Worm (Caenorhabditis elegans) whole organism, early embryonic: Measurements from ENCODE around the gene vdac-1.

ENCODE experiments used
- B0310.2 ChIP-seq: sonication (generic microtip); optimal IDR thresholded peaks from 2 replicates; lab custom pipeline; 2016; ENCODE audit warnings: mild to moderate bottlenecking, missing genetic modification characterization, missing compliant biosample characterization
- F13C5.2 ChIP-seq: sonication (generic microtip); optimal IDR thresholded peaks from 2 replicates; lab custom pipeline; 2017; ENCODE audit warnings: mild to moderate bottlenecking, missing genetic modification characterization, inconsistent platforms, missing compliant biosample characterization
- ama-1 ChIP-seq: fragments of 150-350 bp; optimal IDR thresholded peaks from 2 replicates; lab custom pipeline; 2014
- ceh-13 ChIP-seq: fragments of 200-800 bp; sonication (Bioruptor generic); optimal IDR thresholded peaks from 2 replicates; lab custom pipeline; 2018; ENCODE audit warnings: mild to moderate bottlenecking, missing genetic modification characterization, missing compliant biosample characterization
- ets-7 ChIP-seq: sonication (generic microtip); optimal IDR thresholded peaks from 2 replicates; lab custom pipeline; 2016; ENCODE audit warnings: missing genotype, missing genetic modification characterization, missing compliant biosample characterization
- flt-1 ChIP-seq: fragments of 200-800 bp; sonication (Bioruptor generic); IDR thresholded peaks from 2 replicates; pipeline ENCODE4 v1.3.6; 2022; ENCODE audit warnings: missing genetic modification characterization, missing compliant biosample characterization
- hmbx-1 ChIP-seq: sonication (generic microtip); optimal IDR thresholded peaks from 2 replicates; lab custom pipeline; 2016; ENCODE audit warnings: mild to moderate bottlenecking, missing genetic modification characterization, missing compliant biosample characterization
- hmg-4 ChIP-seq: fragments of 200-800 bp; sonication (Bioruptor generic); optimal IDR thresholded peaks from 2 replicates; lab custom pipeline; 2018; ENCODE audit warnings: mild to moderate bottlenecking, missing genetic modification characterization, missing compliant biosample characterization
- pes-1 ChIP-seq: fragments of 200-800 bp; sonication (Bioruptor generic); IDR thresholded peaks from 2 replicates; pipeline ENCODE4 v1.3.6; 2022; ENCODE audit warnings: missing genetic modification reagents, missing genetic modification characterization, missing compliant biosample characterization
- scrt-1 ChIP-seq: fragments of 200-800 bp; sonication (Bioruptor generic); IDR thresholded peaks from 2 replicates; pipeline ENCODE4 v1.3.6; 2022; ENCODE audit warnings: missing genetic modification characterization, missing compliant biosample characterization
- sea-1 ChIP-seq: fragments of 200-800 bp; sonication (Bioruptor generic); conservative IDR thresholded peaks from 2 replicates; pipeline ENCODE4 v1.3.6; 2022; ENCODE audit warnings: missing genetic modification characterization, missing compliant biosample characterization
- tbx-37 ChIP-seq: fragments of 200-800 bp; sonication (Bioruptor generic); conservative IDR thresholded peaks from 2 replicates; pipeline ENCODE4 v1.3.6; 2022; ENCODE audit warnings: missing genetic modification reagents, missing genetic modification characterization, missing compliant biosample characterization
- tra-4 ChIP-seq: sonication (generic microtip); optimal IDR thresholded peaks from 2 replicates; lab custom pipeline; 2017; ENCODE audit warnings: missing genetic modification characterization, missing compliant biosample characterization

ce11 chrIV:7497205-7497604 is 10.5 kb downstream of the vdac-1 start:
- TF ChIP-seq ama-1 (lab: Kevin White, UChicago) (no peak), F13C5.2 (tag; lab: Kevin White, UChicago) (no peak), flt-1 (GFP tag; lab: Robert Waterston, UW) (no peak), scrt-1 (GFP tag; lab: Robert Waterston, UW) (no peak), tbx-37 (no peak), pes-1 (GFP tag; lab: Robert Waterston, UW) (no peak), ceh-13 (GFP tag; lab: Kevin White, UChicago) (no peak), hmbx-1 (no peak), B0310.2 (tag; lab: Kevin White, UChicago) (no peak), ets-7 (no peak), hmg-4 (GFP tag; lab: Kevin White, UChicago) (no peak), sea-1 (GFP tag; lab: Robert Waterston, UW) (no peak), tra-4 (no peak)
